Fruit fly (Drosophila melanogaster): Measurements from ENCODE around the gene Gr89a.
A peak's percentile ranks its signal among the peaks of the same experiment; 100 is the strongest.

Gene Gr89a

DNA sequence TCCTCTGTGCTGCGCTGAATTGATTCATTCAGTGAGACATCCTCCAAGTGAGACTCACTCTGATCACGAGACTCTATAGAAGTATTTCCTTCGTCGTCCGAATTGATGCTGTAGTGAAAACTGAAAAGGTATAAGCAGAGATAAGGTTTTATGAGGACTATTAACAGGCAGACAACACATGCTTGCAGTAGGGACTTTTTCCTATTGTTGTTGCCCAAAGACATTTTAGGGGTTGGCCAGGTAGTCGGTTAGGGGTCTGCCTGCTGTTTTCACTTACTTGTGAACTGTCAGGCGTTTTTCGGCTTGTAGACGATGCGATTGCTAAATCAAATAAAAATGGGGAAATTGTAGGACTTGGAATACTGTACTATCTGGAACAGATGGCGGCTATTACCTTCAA lies 30.2 kb downstream of the Gr89a start:
- no peak for TF ChIP-seq CG11762 (GFP tag; optimal IDR thresholded peaks at IDR 0.05; ENCODE audit: insufficient read depth)
- TF ChIP-seq CG10631 (GFP tag; optimal IDR thresholded peaks at IDR 0.05) = no peak
- TF ChIP-seq CG6276 (GFP tag; optimal IDR thresholded peaks at IDR 0.05) = no peak
- no peak for TF ChIP-seq CG9139 (GFP tag; optimal IDR thresholded peaks at IDR 0.05)
- TF ChIP-seq CG3919 (GFP tag; optimal IDR thresholded peaks at IDR 0.05) = no peak
- no peak for TF ChIP-seq CG6163 (GFP tag; IDR thresholded peaks at IDR 0.05)
- TF ChIP-seq vri (GFP tag; optimal IDR thresholded peaks at IDR 0.05) = no peak
- TF ChIP-seq Hr39 (GFP tag; optimal IDR thresholded peaks at IDR 0.05) = no peak
- TF ChIP-seq pdm3 (GFP tag; optimal IDR thresholded peaks at IDR 0.05) = no peak
- no peak for TF ChIP-seq achi (GFP tag; optimal IDR thresholded peaks at IDR 0.05)
- TF ChIP-seq lz (GFP tag; optimal IDR thresholded peaks at IDR 0.05) = no peak
- TF ChIP-seq dsx (GFP tag; optimal IDR thresholded peaks at IDR 0.05; ENCODE audit: poor library complexity, severe bottlenecking) = no peak
- no peak for TF ChIP-seq CG8119 (GFP tag; IDR thresholded peaks at IDR 0.05)
- TF ChIP-seq CG6808 (GFP tag; optimal IDR thresholded peaks at IDR 0.05) = no peak
- TF ChIP-seq net (GFP tag; optimal IDR thresholded peaks at IDR 0.05) = no peak
- TF ChIP-seq Sox102F (GFP tag; optimal IDR thresholded peaks at IDR 0.05) = no peak
- no peak for TF ChIP-seq CG1621 (tag; optimal IDR thresholded peaks at IDR 0.05)
- no peak for TF ChIP-seq OdsH (GFP tag; optimal IDR thresholded peaks at IDR 0.05)
- no peak for TF ChIP-seq eg (GFP tag; IDR thresholded peaks at IDR 0.05)

DNA sequence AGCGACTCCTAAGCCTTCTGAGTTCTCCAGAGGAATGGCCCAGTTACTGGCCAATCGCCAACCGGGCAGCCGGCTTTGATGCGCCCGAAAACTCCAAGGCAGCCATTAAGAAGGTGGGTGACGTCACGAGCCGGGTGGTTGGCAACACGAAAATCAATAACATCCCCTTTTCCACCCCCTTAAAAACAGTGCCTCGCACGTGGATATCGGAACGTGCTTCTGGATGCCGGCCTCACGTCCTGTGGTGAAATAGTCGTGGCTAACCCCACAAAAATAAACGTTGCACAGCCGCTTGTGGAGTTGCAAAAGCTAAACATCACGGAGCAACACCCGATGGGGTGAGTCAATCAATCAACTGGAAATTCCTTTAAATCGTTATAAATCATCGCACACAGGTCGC lies 42.2 kb downstream of the Gr89a start:
- TF ChIP-seq spab (GFP tag; optimal IDR thresholded peaks at IDR 0.05) (no peak), CG7368 (GFP tag; optimal IDR thresholded peaks at IDR 0.05) (no peak), CG11294 (GFP tag; IDR thresholded peaks at IDR 0.05) (no peak), CG3032 (tag; optimal IDR thresholded peaks at IDR 0.05) (no peak), Sox15 (GFP tag; optimal IDR thresholded peaks at IDR 0.05) (no peak), CG1621 (tag; optimal IDR thresholded peaks at IDR 0.05) (no peak)

DNA sequence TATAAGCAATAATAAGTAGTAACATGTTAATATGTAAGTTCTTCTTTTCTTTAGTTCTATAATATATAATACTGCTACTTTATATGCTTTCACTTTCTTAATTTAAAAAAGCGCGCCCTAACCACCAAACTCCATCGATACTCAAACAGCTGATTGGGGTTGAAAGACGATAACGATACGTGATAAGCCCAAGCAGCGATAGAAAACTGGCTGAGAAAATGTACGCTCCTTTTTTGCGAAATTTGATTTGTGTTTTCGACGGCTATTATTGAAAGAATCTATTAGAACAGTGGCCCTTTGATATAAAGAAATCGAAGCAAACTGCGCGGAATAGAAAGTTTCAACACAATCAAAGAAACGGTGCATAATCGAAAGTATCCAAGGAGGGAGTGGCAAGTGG lies 42.9 kb downstream of the Gr89a start, which contains the start of gene CG14883:
Gene CG14883, plus strand, starts transcription at position 178 of the 400 bp plus-strand sequence.
- TF ChIP-seq CG11294 (GFP tag; IDR thresholded peaks at IDR 0.05) = no peak
- no peak for TF ChIP-seq CG34406 (GFP tag; optimal IDR thresholded peaks at IDR 0.05)
- TF ChIP-seq Blimp-1 (GFP tag; optimal IDR thresholded peaks at IDR 0.05) = peak; percentile 97

DNA sequence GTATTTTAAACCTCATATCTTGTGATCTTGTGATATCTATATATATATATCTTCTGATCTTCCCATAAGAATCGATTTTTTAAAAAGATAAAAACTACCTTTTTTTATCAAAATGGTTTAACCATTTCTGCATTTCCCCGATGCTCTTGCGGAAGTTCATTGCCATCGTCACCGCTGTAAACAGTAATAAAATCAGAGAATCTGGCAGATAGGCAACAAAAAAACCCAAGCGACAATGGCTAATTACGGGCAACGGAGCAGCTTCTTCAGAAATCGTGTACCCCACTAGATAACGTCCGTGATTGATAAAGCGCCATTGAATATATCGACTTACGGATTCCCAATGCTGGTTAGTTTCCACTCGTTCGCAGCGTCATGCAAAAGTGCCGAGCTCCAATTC lies 44.6 kb downstream of the Gr89a start, which contains the start of gene CG10405:
Gene CG10405, plus strand, starts transcription at position 301 of the 400 bp plus-strand sequence.
- TF ChIP-seq Lpt (GFP tag; optimal IDR thresholded peaks at IDR 0.05) = no peak
- no peak for TF ChIP-seq CG8632 (GFP tag; optimal IDR thresholded peaks at IDR 0.05)
- TF ChIP-seq esn (GFP tag; optimal IDR thresholded peaks at IDR 0.05) = no peak
- TF ChIP-seq cyc (GFP tag; optimal IDR thresholded peaks at IDR 0.05) = no peak
- no peak for TF ChIP-seq net (GFP tag; optimal IDR thresholded peaks at IDR 0.05)
- no peak for TF ChIP-seq CG3919 (GFP tag; optimal IDR thresholded peaks at IDR 0.05)
- no peak for TF ChIP-seq Hr4 (GFP tag; optimal IDR thresholded peaks at IDR 0.05)
- no peak for TF ChIP-seq Ets21C (GFP tag; optimal IDR thresholded peaks at IDR 0.05)
- TF ChIP-seq CG6276 (GFP tag; optimal IDR thresholded peaks at IDR 0.05) = no peak
- TF ChIP-seq CG10631 (GFP tag; optimal IDR thresholded peaks at IDR 0.05) = no peak
- no peak for TF ChIP-seq Eip78C (GFP tag)
- TF ChIP-seq CG7368 (GFP tag; optimal IDR thresholded peaks at IDR 0.05) = no peak
- TF ChIP-seq CG6808 (GFP tag; optimal IDR thresholded peaks at IDR 0.05) = no peak
- no peak for TF ChIP-seq Eip93F (GFP tag; optimal IDR thresholded peaks at IDR 0.05)
- no peak for TF ChIP-seq lz (GFP tag; optimal IDR thresholded peaks at IDR 0.05)
- TF ChIP-seq achi (GFP tag; optimal IDR thresholded peaks at IDR 0.05) = no peak
- TF ChIP-seq Sox14 (GFP tag; optimal IDR thresholded peaks at IDR 0.05) = no peak
- TF ChIP-seq CG8119 (GFP tag; IDR thresholded peaks at IDR 0.05) = no peak

DNA sequence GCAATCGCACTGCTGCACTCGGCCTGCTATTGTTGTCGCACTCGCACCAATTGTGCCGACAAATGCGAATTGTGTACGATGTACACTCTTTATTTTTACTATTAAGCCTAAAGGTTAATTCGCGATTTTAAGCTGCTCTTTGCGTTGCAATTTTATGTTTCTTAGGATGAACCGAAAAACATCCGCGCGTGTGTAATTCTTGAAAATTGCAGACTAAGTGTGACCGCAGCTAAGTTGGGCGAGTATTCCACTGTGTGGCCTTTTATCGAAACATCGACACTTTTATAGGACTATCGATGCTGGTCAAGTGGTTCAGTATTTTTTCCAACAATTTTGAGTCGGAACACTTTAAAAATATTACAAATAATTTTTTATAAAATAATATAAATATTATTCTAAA lies 45.2 kb downstream of the Gr89a start, which contains the start of gene Pak3:
Gene Pak3, minus strand, starts transcription at position 225 of the 400 bp plus-strand sequence.
- TF ChIP-seq CG34406 (GFP tag; optimal IDR thresholded peaks at IDR 0.05) (no peak), achi (GFP tag; optimal IDR thresholded peaks at IDR 0.05) (no peak), CG6808 (GFP tag; optimal IDR thresholded peaks at IDR 0.05) (no peak), Sox102F (GFP tag; optimal IDR thresholded peaks at IDR 0.05) (no peak), CG7368 (GFP tag; optimal IDR thresholded peaks at IDR 0.05) (no peak), CG6854 (GFP tag; optimal IDR thresholded peaks at IDR 0.05) (peak; percentile 16)
